Fruit fly (Drosophila melanogaster): Measurements from ENCODE around the gene Eogt.
A peak's percentile ranks its signal among the peaks of the same experiment; 100 is the strongest.

Eogt gene

DNA sequence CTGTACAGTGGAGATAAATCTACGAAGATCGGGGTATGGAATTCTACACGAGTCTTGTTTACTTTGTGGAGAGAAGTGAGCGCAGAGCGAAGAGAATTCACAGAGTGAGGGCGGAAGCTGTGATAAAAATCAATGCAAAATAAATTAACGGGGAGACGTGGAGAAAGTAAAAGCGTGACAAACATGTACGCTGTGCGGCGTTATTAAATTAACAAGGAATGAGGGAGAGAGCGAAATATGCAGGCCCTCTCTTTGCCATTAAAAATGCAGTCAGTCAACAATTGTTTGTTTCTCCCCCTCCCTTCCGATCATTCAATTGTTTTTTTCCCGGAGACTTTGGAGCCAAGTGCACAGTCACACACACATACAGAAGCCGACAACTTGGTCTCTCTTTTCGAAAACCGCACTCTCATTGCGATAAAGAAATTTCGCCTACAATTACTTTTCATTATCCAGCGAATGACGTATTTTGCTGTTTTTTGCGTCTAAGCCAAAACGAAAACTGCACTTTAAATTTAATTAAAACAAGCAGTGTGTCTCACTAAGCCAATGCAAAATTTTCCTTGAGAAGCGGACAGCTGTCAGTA lies 18.0 kb upstream of the Eogt start (continued):
- TF ChIP-seq CG8089 (GFP tag; optimal IDR thresholded peaks at IDR 0.05) = no peak
- no peak for TF ChIP-seq Ssrp (tag; optimal IDR thresholded peaks at IDR 0.05)
- TF ChIP-seq bowl (GFP tag; IDR thresholded peaks at IDR 0.05) = no peak
- peak; percentile 38; the same call in 1 of the 2 replicates for TF ChIP-seq crol (GFP tag; IDR thresholded peaks at IDR 0.05)
- 0 out of 2 replicates have a peak, but pooled peaks have one; percentile 10 for TF ChIP-seq seq (GFP tag; IDR thresholded peaks at IDR 0.05)
- TF ChIP-seq nerfin-1 (tag; optimal IDR thresholded peaks at IDR 0.05) = no peak
- TF ChIP-seq gcm (GFP tag; optimal IDR thresholded peaks at IDR 0.05) = peak; percentile 73
- no peak for TF ChIP-seq maf-S (GFP tag; optimal IDR thresholded peaks at IDR 0.05)
- no peak for TF ChIP-seq Sox102F (GFP tag; optimal IDR thresholded peaks at IDR 0.05)
- TF ChIP-seq nom (GFP tag; optimal IDR thresholded peaks at IDR 0.05) = peak; percentile 91
- TF ChIP-seq grau (tag; optimal IDR thresholded peaks at IDR 0.05) = peak; percentile 65
- TF ChIP-seq Vsx1 (GFP tag; optimal IDR thresholded peaks at IDR 0.05) = no peak
- TF ChIP-seq CG4424 (GFP tag; optimal IDR thresholded peaks at IDR 0.05) = no peak
- TF ChIP-seq cad (GFP tag; optimal IDR thresholded peaks at IDR 0.05) = no peak
- TF ChIP-seq CG2678 (tag; optimal IDR thresholded peaks at IDR 0.05) = no peak
- TF ChIP-seq CG17612 (GFP tag; IDR thresholded peaks at IDR 0.05) = no peak
- TF ChIP-seq B-H1 (GFP tag; IDR thresholded peaks at IDR 0.05) = no peak

DNA sequence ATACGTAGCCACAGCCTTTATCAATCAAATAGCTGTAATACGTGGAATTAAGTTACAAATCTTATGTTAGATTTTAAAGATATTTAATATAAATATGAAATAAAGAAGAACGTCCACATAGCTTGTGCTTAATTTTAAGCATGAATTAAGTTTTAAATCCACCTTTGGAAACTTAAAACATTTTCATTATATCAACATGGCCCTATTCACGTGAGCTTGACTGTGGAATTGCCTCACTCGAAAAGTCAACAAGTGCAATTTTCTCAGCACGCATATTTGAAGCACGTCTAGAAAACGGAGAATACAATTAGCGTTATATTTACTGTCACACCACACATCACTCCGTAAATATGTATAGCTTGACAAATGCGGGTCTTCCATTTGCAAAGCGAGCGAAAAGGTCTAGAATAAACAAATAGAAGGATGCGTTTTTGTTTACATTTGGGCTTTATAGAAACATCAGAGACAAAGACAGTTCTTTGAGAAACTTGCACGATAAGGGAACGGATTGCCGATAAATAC lies 17.2 kb upstream of the Eogt start:
- no peak for TF ChIP-seq tio (GFP tag; optimal IDR thresholded peaks at IDR 0.05)
- peak; percentile 85 for TF ChIP-seq sob (GFP tag; IDR thresholded peaks at IDR 0.05)
- peak; percentile 58 for TF ChIP-seq CG6654 (GFP tag; optimal IDR thresholded peaks at IDR 0.05)
- TF ChIP-seq TFAM (GFP tag; optimal IDR thresholded peaks at IDR 0.05) = peak; percentile 60
- peak; percentile 41 for TF ChIP-seq Hey (tag; optimal IDR thresholded peaks at IDR 0.05)
- TF ChIP-seq BEAF-32 (GFP tag; optimal IDR thresholded peaks at IDR 0.05) = no peak
- TF ChIP-seq CG3838 (GFP tag; optimal IDR thresholded peaks at IDR 0.05) = peak; percentile 58
- TF ChIP-seq H2.0 (GFP tag; IDR thresholded peaks at IDR 0.05) = peak; percentile 76
- peak; percentile 74 for TF ChIP-seq CG6765 (GFP tag; optimal IDR thresholded peaks at IDR 0.05)
- peak; percentile 62 for TF ChIP-seq CG10274 (GFP tag; optimal IDR thresholded peaks at IDR 0.05)
- peak; percentile 25 for TF ChIP-seq CG1792 (GFP tag; optimal IDR thresholded peaks at IDR 0.05)
- peak in 1 of 2 experiments; percentile 64 for TF ChIP-seq crp (GFP tag; optimal IDR thresholded peaks at IDR 0.05)
- peak; percentile 91 for TF ChIP-seq CG17359 (tag; optimal IDR thresholded peaks at IDR 0.05)
- peak; percentile 95 for TF ChIP-seq CG11695 (GFP tag; IDR thresholded peaks at IDR 0.05)
- TF ChIP-seq CG9932 (GFP tag; IDR thresholded peaks at IDR 0.05) = peak; percentile 82
- TF ChIP-seq gcm2 (GFP tag; optimal IDR thresholded peaks at IDR 0.05) = peak; percentile 64
- peak; percentile 57 for TF ChIP-seq CG17802 (tag; optimal IDR thresholded peaks at IDR 0.05)
- TF ChIP-seq Side (GFP tag; optimal IDR thresholded peaks at IDR 0.05) = no peak
- TF ChIP-seq CG2129 (GFP tag; IDR thresholded peaks at IDR 0.05; ENCODE audit: partially characterized antibody) = no peak
- peak; percentile 94 for TF ChIP-seq grau (tag; optimal IDR thresholded peaks at IDR 0.05)
- TF ChIP-seq CG42726 (GFP tag; IDR thresholded peaks at IDR 0.05; ENCODE audit: partially characterized antibody) = no peak
- peak; percentile 84 for TF ChIP-seq kay (GFP tag; optimal IDR thresholded peaks at IDR 0.05)
- peak; percentile 91 for TF ChIP-seq CG8924 (tag; optimal IDR thresholded peaks at IDR 0.05)
- TF ChIP-seq seq (GFP tag; IDR thresholded peaks at IDR 0.05) = peak; percentile 91
- no peak for TF ChIP-seq hth (optimal IDR thresholded peaks at IDR 0.05)
- peak; percentile 55 for TF ChIP-seq CG1647 (GFP tag; optimal IDR thresholded peaks at IDR 0.05)
- TF ChIP-seq zen2 (GFP tag; IDR thresholded peaks at IDR 0.05; ENCODE audit: partially characterized antibody) = no peak
- peak; percentile 84 for TF ChIP-seq odd (GFP tag; optimal IDR thresholded peaks at IDR 0.05)
- no peak for TF ChIP-seq Sin3A (optimal IDR thresholded peaks at IDR 0.05)
- TF ChIP-seq CG33557 (GFP tag; optimal IDR thresholded peaks at IDR 0.05) = peak; percentile 77
- peak; percentile 74 for TF ChIP-seq cas (GFP tag; IDR thresholded peaks at IDR 0.05)
- peak; percentile 95 for TF ChIP-seq CG2678 (tag; optimal IDR thresholded peaks at IDR 0.05)
- TF ChIP-seq CG6689 (GFP tag; IDR thresholded peaks at IDR 0.05) = peak; percentile 85
- TF ChIP-seq tup (GFP tag; optimal IDR thresholded peaks at IDR 0.05) = peak; percentile 72
- peak; percentile 66 for TF ChIP-seq Atf-2 (GFP tag; optimal IDR thresholded peaks at IDR 0.05)

All from whole organism, embryonic.